Fruit fly (Drosophila melanogaster) whole organism, prepupa: ENCODE data around the gene CG43133.
A peak's percentile ranks its signal among the peaks of the same experiment; 100 is the strongest.

ENCODE experiments used
- Blimp-1 ChIP-seq: fragments of 200-800 bp; sonication (Bioruptor generic); optimal IDR thresholded peaks from 3 replicates; lab custom pipeline; 2017; ENCODE audit warnings: missing biosample characterization, missing genetic modification characterization, mild to moderate bottlenecking, moderate library complexity, missing genetic modification reagents
- CG10631 ChIP-seq: fragments of 200-800 bp; sonication (Bioruptor generic); optimal IDR thresholded peaks from 2 replicates; lab custom pipeline; 2016; ENCODE audit warnings: missing biosample characterization, missing genetic modification characterization
- CG10669 ChIP-seq: fragments of 200-800 bp; sonication (Bioruptor generic); optimal IDR thresholded peaks from 3 replicates; lab custom pipeline; 2018; ENCODE audit warnings: missing biosample characterization, mild to moderate bottlenecking, missing genetic modification characterization, moderate library complexity
- CG11294 ChIP-seq: fragments of 200-800 bp; sonication (Bioruptor generic); IDR thresholded peaks from 2 replicates; pipeline ENCODE4 v1.3.6; 2022; ENCODE audit warnings: missing biosample characterization, missing genetic modification characterization
- CG11762 ChIP-seq: fragments of 200-800 bp; sonication (Bioruptor generic); optimal IDR thresholded peaks from 3 replicates; lab custom pipeline; 2016; ENCODE audit warnings: missing biosample characterization, missing genetic modification characterization; ENCODE audit not compliant: insufficient read depth
- CG11902 ChIP-seq: fragments of 200-800 bp; sonication (Bioruptor generic); optimal IDR thresholded peaks from 3 replicates; lab custom pipeline; 2016; ENCODE audit warnings: missing biosample characterization, missing genetic modification characterization
- CG1621 ChIP-seq: fragments of 200-800 bp; sonication (Bioruptor generic); optimal IDR thresholded peaks from 3 replicates; lab custom pipeline; 2018; ENCODE audit warnings: missing biosample characterization, mild to moderate bottlenecking, missing genetic modification characterization
- CG16779 ChIP-seq: fragments of 200-800 bp; sonication (Bioruptor generic); optimal IDR thresholded peaks from 3 replicates; lab custom pipeline; 2017; ENCODE audit warnings: missing biosample characterization, mild to moderate bottlenecking, missing genetic modification characterization
- CG31627 ChIP-seq: fragments of 200-800 bp; sonication (Bioruptor generic); optimal IDR thresholded peaks from 3 replicates; lab custom pipeline; 2016; ENCODE audit warnings: missing biosample characterization, missing genetic modification characterization
- CG3919 ChIP-seq: fragments of 200-800 bp; sonication (Bioruptor generic); optimal IDR thresholded peaks from 3 replicates; lab custom pipeline; 2016; ENCODE audit warnings: missing biosample characterization, missing genetic modification characterization
- CG4318 ChIP-seq: fragments of 200-800 bp; sonication (Bioruptor generic); optimal IDR thresholded peaks from 3 replicates; lab custom pipeline; 2017; ENCODE audit warnings: missing biosample characterization, mild to moderate bottlenecking, missing genetic modification characterization
- CG6163 ChIP-seq: fragments of 200-800 bp; sonication (Bioruptor generic); IDR thresholded peaks from 3 replicates; pipeline ENCODE4 v1.3.6; 2022; ENCODE audit warnings: missing biosample characterization, missing genetic modification characterization
- CG6276 ChIP-seq: fragments of 200-800 bp; sonication (Bioruptor generic); optimal IDR thresholded peaks from 2 replicates; lab custom pipeline; 2017; ENCODE audit warnings: missing biosample characterization, mild to moderate bottlenecking, missing genetic modification characterization
- CG6808 ChIP-seq: fragments of 200-800 bp; sonication (Bioruptor generic); optimal IDR thresholded peaks from 3 replicates; lab custom pipeline; 2017; ENCODE audit warnings: missing biosample characterization, missing genetic modification characterization, mild to moderate bottlenecking, moderate library complexity, missing genetic modification reagents
- CG6854 ChIP-seq: fragments of 200-800 bp; sonication (Bioruptor generic); optimal IDR thresholded peaks from 2 replicates; lab custom pipeline; 2017; ENCODE audit warnings: missing biosample characterization, mild to moderate bottlenecking, missing genetic modification characterization
- CG8119 ChIP-seq: fragments of 200-800 bp; sonication (Bioruptor generic); IDR thresholded peaks from 3 replicates; pipeline ENCODE4 v1.3.6; 2022; ENCODE audit warnings: missing biosample characterization, missing genetic modification characterization
- CG8319 ChIP-seq: fragments of 200-800 bp; sonication (Bioruptor generic); optimal IDR thresholded peaks from 3 replicates; lab custom pipeline; 2016; ENCODE audit warnings: missing biosample characterization, missing genetic modification characterization
- CG9139 ChIP-seq: fragments of 200-800 bp; sonication (Bioruptor generic); optimal IDR thresholded peaks from 3 replicates; lab custom pipeline; 2017; ENCODE audit warnings: missing biosample characterization, mild to moderate bottlenecking, missing genetic modification characterization
- Eip75B ChIP-seq: fragments of 200-800 bp; sonication (Bioruptor generic); optimal IDR thresholded peaks from 3 replicates; lab custom pipeline; 2016; ENCODE audit warnings: missing biosample characterization, missing genetic modification characterization
- Eip78C ChIP-seq: fragments of 200-800 bp; sonication (Bioruptor generic); peaks from one replicate; lab custom pipeline; 2016; ENCODE audit warnings: missing biosample characterization, missing genetic modification characterization
- Eip93F ChIP-seq: fragments of 200-800 bp; sonication (Bioruptor generic); optimal IDR thresholded peaks from 2 replicates; lab custom pipeline; 2016; ENCODE audit warnings: missing biosample characterization, mild to moderate bottlenecking, missing genetic modification characterization
- Ets96B ChIP-seq: fragments of 200-800 bp; optimal IDR thresholded peaks from 2 replicates; lab custom pipeline; 2019; ENCODE audit warnings: missing biosample characterization, mild to moderate bottlenecking, missing genetic modification characterization, moderate library complexity
- Hr38 ChIP-seq: sonication (Bioruptor generic); optimal IDR thresholded peaks from 2 replicates; lab custom pipeline; 2016; ENCODE audit warnings: missing biosample characterization, missing genetic modification characterization
- Hr39 ChIP-seq: fragments of 200-800 bp; sonication (Bioruptor generic); optimal IDR thresholded peaks from 2 replicates; lab custom pipeline; 2016; ENCODE audit warnings: missing biosample characterization, missing genetic modification characterization
- Hr4 ChIP-seq: fragments of 200-800 bp; sonication (Bioruptor generic); optimal IDR thresholded peaks from 3 replicates; lab custom pipeline; 2016; ENCODE audit warnings: missing biosample characterization, missing genetic modification characterization
- Lpt ChIP-seq: fragments of 200-800 bp; sonication (Bioruptor generic); optimal IDR thresholded peaks from 3 replicates; lab custom pipeline; 2016; ENCODE audit warnings: missing biosample characterization, missing genetic modification characterization
- Met ChIP-seq: fragments of 200-800 bp; sonication (Bioruptor generic); optimal IDR thresholded peaks from 3 replicates; lab custom pipeline; 2016; ENCODE audit warnings: missing biosample characterization, missing genetic modification characterization
- OdsH ChIP-seq: fragments of 200-800 bp; sonication (Bioruptor generic); optimal IDR thresholded peaks from 3 replicates; lab custom pipeline; 2016; ENCODE audit warnings: missing biosample characterization, missing genetic modification characterization
- Smox ChIP-seq: fragments of 200-800 bp; sonication (Bioruptor generic); optimal IDR thresholded peaks from 3 replicates; lab custom pipeline; 2016; ENCODE audit warnings: missing biosample characterization, missing genetic modification characterization
- Sox102F ChIP-seq: fragments of 200-800 bp; sonication (Bioruptor generic); optimal IDR thresholded peaks from 2 replicates; lab custom pipeline; 2016; ENCODE audit warnings: missing biosample characterization, mild to moderate bottlenecking, missing genetic modification characterization
- Sox14 ChIP-seq: fragments of 200-800 bp; sonication (Bioruptor generic); optimal IDR thresholded peaks from 3 replicates; lab custom pipeline; 2016; ENCODE audit warnings: missing biosample characterization, missing genetic modification characterization
- Sox15 ChIP-seq: fragments of 200-800 bp; sonication (Bioruptor generic); optimal IDR thresholded peaks from 3 replicates; lab custom pipeline; 2016; ENCODE audit warnings: missing biosample characterization, missing genetic modification characterization
- achi ChIP-seq: fragments of 200-800 bp; sonication (Bioruptor generic); optimal IDR thresholded peaks from 3 replicates; lab custom pipeline; 2016; ENCODE audit warnings: missing biosample characterization, missing genetic modification characterization
- acj6 ChIP-seq: fragments of 200-800 bp; sonication (Bioruptor generic); optimal IDR thresholded peaks from 3 replicates; lab custom pipeline; 2016; ENCODE audit warnings: missing biosample characterization, missing genetic modification characterization
- cyc ChIP-seq: fragments of 200-800 bp; sonication (Bioruptor generic); optimal IDR thresholded peaks from 3 replicates; lab custom pipeline; 2016; ENCODE audit warnings: missing biosample characterization, missing genetic modification characterization
- dac ChIP-seq: fragments of 200-800 bp; sonication (Bioruptor generic); optimal IDR thresholded peaks from 2 replicates; lab custom pipeline; 2017; ENCODE audit warnings: missing biosample characterization, mild to moderate bottlenecking, missing genetic modification characterization
- eg ChIP-seq: fragments of 200-800 bp; sonication (Bioruptor generic); IDR thresholded peaks from 3 replicates; pipeline ENCODE4 v1.3.6; 2022; ENCODE audit warnings: missing biosample characterization, missing genetic modification characterization
- fd85E ChIP-seq: fragments of 200-800 bp; sonication (Bioruptor generic); optimal IDR thresholded peaks from 3 replicates; lab custom pipeline; 2016; ENCODE audit warnings: missing biosample characterization, missing genetic modification characterization
- fkh ChIP-seq: fragments of 200-800 bp; sonication (Bioruptor generic); optimal IDR thresholded peaks from 3 replicates; lab custom pipeline; 2017; ENCODE audit warnings: missing biosample characterization, mild to moderate bottlenecking, missing genetic modification characterization, moderate library complexity
- lz ChIP-seq: fragments of 200-800 bp; sonication (Bioruptor generic); optimal IDR thresholded peaks from 3 replicates; lab custom pipeline; 2016; ENCODE audit warnings: missing biosample characterization, missing genetic modification characterization
- net ChIP-seq: fragments of 200-800 bp; sonication (Bioruptor generic); optimal IDR thresholded peaks from 3 replicates; lab custom pipeline; 2016; ENCODE audit warnings: missing biosample characterization, missing genetic modification characterization
- pdm3 ChIP-seq: fragments of 200-800 bp; sonication (Bioruptor generic); optimal IDR thresholded peaks from 3 replicates; lab custom pipeline; 2016; ENCODE audit warnings: missing biosample characterization, missing genetic modification characterization
- salr ChIP-seq, 2 experiments: fragments of 200-800 bp; sonication (Bioruptor generic); optimal IDR thresholded peaks; 3 replicates each; lab custom pipeline; 2016 to 2018; ENCODE audit warnings: missing biosample characterization in 2 of 2, missing genetic modification characterization in 2 of 2, mild to moderate bottlenecking in 1 of 2
- spab ChIP-seq: fragments of 200-800 bp; sonication (Bioruptor generic); optimal IDR thresholded peaks from 2 replicates; lab custom pipeline; 2017; ENCODE audit warnings: missing biosample characterization, mild to moderate bottlenecking, missing genetic modification characterization, missing genetic modification reagents
- ss ChIP-seq, 2 experiments: fragments of 200-800 bp; sonication (Bioruptor generic); optimal IDR thresholded peaks; 2 replicates in 1 of 2; 3 replicates in 1 of 2; lab custom pipeline; 2017 to 2018; ENCODE audit warnings: mild to moderate bottlenecking in 2 of 2, missing biosample characterization in 2 of 2, missing genetic modification characterization in 2 of 2, moderate library complexity in 1 of 2
- svp ChIP-seq: fragments of 200-800 bp; sonication (Bioruptor generic); peaks from one replicate; lab custom pipeline; 2016; ENCODE audit warnings: missing biosample characterization, missing genetic modification characterization
- topi ChIP-seq: fragments of 200-800 bp; sonication (Bioruptor generic); optimal IDR thresholded peaks from 3 replicates; lab custom pipeline; 2016; ENCODE audit warnings: missing biosample characterization, missing genetic modification characterization
- vri ChIP-seq: fragments of 200-800 bp; sonication (Bioruptor generic); optimal IDR thresholded peaks from 3 replicates; lab custom pipeline; 2016; ENCODE audit warnings: missing biosample characterization, mild to moderate bottlenecking, missing genetic modification characterization

Gene CG43133

dm6 chrX:18100146-18100669, 29.8 kb downstream of the CG43133 start:
- TF ChIP-seq CG11762 (GFP tag; lab: Kevin White, UChicago): no peak
- TF ChIP-seq svp (GFP tag; lab: Kevin White, UChicago): peak; percentile 51
- no peak for TF ChIP-seq Sox15 (GFP tag; lab: Kevin White, UChicago)
- TF ChIP-seq CG6163 (GFP tag; lab: Robert Waterston, UW): no peak
- TF ChIP-seq Hr38: no peak
- no peak for TF ChIP-seq Lpt
- TF ChIP-seq lz (GFP tag; lab: Kevin White, UChicago): no peak
- no peak for TF ChIP-seq achi (GFP tag; lab: Kevin White, UChicago)
- peak; percentile 62 for TF ChIP-seq fkh
- TF ChIP-seq spab: no peak
- no peak for TF ChIP-seq CG8319 (GFP tag; lab: Kevin White, UChicago)
- no peak for TF ChIP-seq Eip75B (GFP tag; lab: Kevin White, UChicago)
- TF ChIP-seq OdsH (GFP tag; lab: Kevin White, UChicago): no peak
- no peak for TF ChIP-seq Blimp-1 (GFP tag; lab: Kevin White, UChicago)
- TF ChIP-seq CG8119 (GFP tag; lab: Robert Waterston, UW): no peak
- TF ChIP-seq CG6808: no peak
- no peak for TF ChIP-seq salr (GFP tag; optimal IDR thresholded peaks at IDR 0.05; lab: Kevin White, UChicago)
- TF ChIP-seq CG10669 (GFP tag; lab: Kevin White, UChicago): no peak
- TF ChIP-seq dac: no peak
- TF ChIP-seq Eip78C (GFP tag; lab: Kevin White, UChicago): peak; percentile 75
- TF ChIP-seq Hr39: no peak
- no peak for TF ChIP-seq Ets96B
- no peak for TF ChIP-seq CG31627
- TF ChIP-seq eg: 0 out of 3 replicates have a peak, but pooled peaks have one; percentile 25
- no peak for TF ChIP-seq CG6854
- TF ChIP-seq, all 60 proteins: peak for 4

dm6 chrX:18094747-18095352, 35.1 kb downstream of the CG43133 start:
- TF ChIP-seq CG11902 (GFP tag; lab: Kevin White, UChicago) (peak; percentile 6), Hr4 (GFP tag; lab: Kevin White, UChicago) (peak; percentile 30), CG6808 (peak; percentile 56), vri (no peak), CG11294 (0 out of 2 replicates have a peak, but pooled peaks have one; percentile 8), OdsH (GFP tag; lab: Kevin White, UChicago) (peak; percentile 65), pdm3 (GFP tag; lab: Kevin White, UChicago) (peak; percentile 38), net (GFP tag; lab: Kevin White, UChicago) (peak; percentile 34), CG8319 (GFP tag; lab: Kevin White, UChicago) (no peak), Met (GFP tag; lab: Kevin White, UChicago) (no peak), fkh (no peak), CG4318 (GFP tag; lab: Kevin White, UChicago) (peak; percentile 5), Eip75B (GFP tag; lab: Kevin White, UChicago) (peak; percentile 29), Blimp-1 (GFP tag; lab: Kevin White, UChicago) (no peak), topi (peak; percentile 22), dac (no peak), CG9139 (no peak), CG3919 (peak; percentile 53), CG1621 (no peak), CG10631 (peak; percentile 49), Eip93F (GFP tag; lab: Kevin White, UChicago) (no peak), Sox102F (GFP tag; lab: Kevin White, UChicago) (peak; percentile 13), CG6276 (peak; percentile 49), Lpt (peak; percentile 33), Sox14 (peak; percentile 4), CG31627 (peak; percentile 11), salr (GFP tag; optimal IDR thresholded peaks at IDR 0.05; lab: Kevin White, UChicago) (peak in 1 of 2 experiments; percentile 14), cyc (peak; percentile 19), CG8119 (GFP tag; lab: Robert Waterston, UW) (peak; percentile 68), CG6163 (GFP tag; lab: Robert Waterston, UW) (peak; percentile 53; the same call in 2 of the 3 replicates), CG11762 (GFP tag; lab: Kevin White, UChicago) (peak; percentile 7), ss (GFP tag; optimal IDR thresholded peaks at IDR 0.05; lab: Kevin White, UChicago) (no peak), Hr39 (no peak), acj6 (GFP tag; lab: Kevin White, UChicago) (peak; percentile 52), Smox (GFP tag; lab: Kevin White, UChicago) (peak; percentile 10), CG16779 (tag; lab: Kevin White, UChicago) (no peak), fd85E (GFP tag; lab: Kevin White, UChicago) (no peak)
